Fruit fly (Drosophila melanogaster) whole organism, embryonic: Measurements from ENCODE around the gene meigo.
A peak's percentile ranks its signal among the peaks of the same experiment; 100 is the strongest.

Source experiments
- B-H1 ChIP-seq: fragments of 200-800 bp; sonication (Bioruptor generic); IDR thresholded peaks from 3 replicates; pipeline ENCODE4 v1.3.6; 2022; ENCODE audit warnings: missing biosample characterization, missing genetic modification characterization
- CG10147 ChIP-seq: fragments of 200-800 bp; sonication (Bioruptor generic); optimal IDR thresholded peaks from 2 replicates; lab custom pipeline; 2019; ENCODE audit warnings: missing biosample characterization, mild to moderate bottlenecking, missing genetic modification characterization, moderate library complexity
- CG10543 ChIP-seq: fragments of 200-800 bp; sonication (Bioruptor generic); optimal IDR thresholded peaks from 3 replicates; lab custom pipeline; 2017; ENCODE audit warnings: missing biosample characterization, mild to moderate bottlenecking, missing genetic modification characterization, moderate library complexity
- CG11560 ChIP-seq: fragments of 200-800 bp; sonication (Bioruptor generic); IDR thresholded peaks from 3 replicates; pipeline ENCODE4 v1.3.6; 2022; ENCODE audit warnings: missing biosample characterization, missing genetic modification characterization
- CG11723 ChIP-seq: fragments of 200-800 bp; sonication (Bioruptor generic); optimal IDR thresholded peaks from 2 replicates; lab custom pipeline; 2017; ENCODE audit warnings: missing biosample characterization, mild to moderate bottlenecking, missing genetic modification characterization
- CG12659 ChIP-seq: fragments of 200-800 bp; sonication (Bioruptor generic); optimal IDR thresholded peaks from 3 replicates; lab custom pipeline; 2017; ENCODE audit warnings: mild to moderate bottlenecking, missing biosample characterization, missing genetic modification reagents, missing genetic modification characterization
- CG13894 ChIP-seq: fragments of 200-800 bp; sonication (Bioruptor generic); optimal IDR thresholded peaks from 3 replicates; lab custom pipeline; 2018; ENCODE audit warnings: missing biosample characterization, mild to moderate bottlenecking, missing genetic modification characterization, moderate library complexity
- CG14441 ChIP-seq: fragments of 200-800 bp; sonication (Bioruptor generic); IDR thresholded peaks from 2 replicates; pipeline ENCODE4 v1.3.6; 2022; ENCODE audit warnings: missing biosample characterization, missing genetic modification characterization
- CG15479 ChIP-seq: fragments of 200-800 bp; sonication (Bioruptor generic); optimal IDR thresholded peaks from 3 replicates; lab custom pipeline; 2019; ENCODE audit warnings: missing biosample characterization, mild to moderate bottlenecking, missing genetic modification characterization, moderate library complexity
- CG16813 ChIP-seq: fragments of 200-800 bp; sonication (Bioruptor generic); IDR thresholded peaks from 3 replicates; pipeline ENCODE4 v1.3.6; 2022; ENCODE audit warnings: missing biosample characterization, missing genetic modification characterization; ENCODE audit not compliant: partially characterized antibody
- CG16815 ChIP-seq: fragments of 200-800 bp; sonication (Bioruptor generic); optimal IDR thresholded peaks from 3 replicates; lab custom pipeline; 2017; ENCODE audit warnings: missing biosample characterization, mild to moderate bottlenecking, missing genetic modification characterization
- CG17385 ChIP-seq: fragments of 200-800 bp; sonication (Bioruptor generic); optimal IDR thresholded peaks from 3 replicates; lab custom pipeline; 2018; ENCODE audit warnings: missing biosample characterization, mild to moderate bottlenecking, missing genetic modification characterization
- CG18262 ChIP-seq: fragments of 200-800 bp; optimal IDR thresholded peaks from 3 replicates; lab custom pipeline; 2019; ENCODE audit warnings: missing biosample characterization, mild to moderate bottlenecking, missing genetic modification characterization, moderate library complexity
- CG33213 ChIP-seq: fragments of 200-800 bp; sonication (Bioruptor generic); optimal IDR thresholded peaks from 3 replicates; lab custom pipeline; 2016; ENCODE audit warnings: missing biosample characterization, missing genetic modification characterization
- CG34422 ChIP-seq: fragments of 200-800 bp; sonication (Bioruptor generic); IDR thresholded peaks from 3 replicates; pipeline ENCODE4 v1.3.6; 2022; ENCODE audit warnings: missing biosample characterization, missing genetic modification characterization
- CG5180 ChIP-seq: fragments of 200-800 bp; sonication (Bioruptor generic); optimal IDR thresholded peaks from 3 replicates; lab custom pipeline; 2017; ENCODE audit warnings: missing biosample characterization, missing genetic modification characterization, mild to moderate bottlenecking, moderate library complexity, missing genetic modification reagents
- CG6254 ChIP-seq: fragments of 200-800 bp; sonication (Bioruptor generic); optimal IDR thresholded peaks from 3 replicates; lab custom pipeline; 2017; ENCODE audit warnings: mild to moderate bottlenecking, missing biosample characterization, missing genetic modification reagents, missing genetic modification characterization
- CG7357 ChIP-seq: fragments of 200-800 bp; sonication (Bioruptor generic); IDR thresholded peaks from 3 replicates; pipeline ENCODE4 v1.3.6; 2022; ENCODE audit warnings: missing biosample characterization, missing genetic modification characterization
- CG7372 ChIP-seq: fragments of 200-800 bp; sonication (Bioruptor generic); IDR thresholded peaks from 2 replicates; pipeline ENCODE4 v1.3.6; 2022; ENCODE audit warnings: missing biosample characterization, missing genetic modification characterization
- CG7963 ChIP-seq: fragments of 200-800 bp; sonication (Bioruptor generic); IDR thresholded peaks from 3 replicates; pipeline ENCODE4 v1.3.6; 2022; ENCODE audit warnings: missing biosample characterization, missing genetic modification characterization; ENCODE audit not compliant: partially characterized antibody
- CG8359 ChIP-seq: fragments of 200-800 bp; sonication (Bioruptor generic); optimal IDR thresholded peaks from 2 replicates; lab custom pipeline; 2017; ENCODE audit warnings: missing biosample characterization, mild to moderate bottlenecking, missing genetic modification characterization, borderline replicate concordance
- CG9727 ChIP-seq: fragments of 200-800 bp; sonication (Bioruptor generic); optimal IDR thresholded peaks from 3 replicates; lab custom pipeline; 2017; ENCODE audit warnings: missing biosample characterization, mild to moderate bottlenecking, missing genetic modification characterization
- Dll ChIP-seq: fragments of 200-800 bp; sonication (Bioruptor generic); IDR thresholded peaks from 4 replicates; pipeline ENCODE4 v1.3.6; 2022; ENCODE audit warnings: missing biosample characterization, missing genetic modification characterization; ENCODE audit not compliant: partially characterized antibody
- Fer1 ChIP-seq: fragments of 200-800 bp; sonication (Bioruptor generic); optimal IDR thresholded peaks from 2 replicates; lab custom pipeline; 2017; ENCODE audit warnings: missing biosample characterization, mild to moderate bottlenecking, missing genetic modification characterization
- Fer2 ChIP-seq: fragments of 200-800 bp; sonication (Bioruptor generic); optimal IDR thresholded peaks from 2 replicates; lab custom pipeline; 2018; ENCODE audit warnings: missing biosample characterization, mild to moderate bottlenecking, missing genetic modification characterization, moderate library complexity
- Hmr ChIP-seq: fragments of 200-800 bp; sonication (Bioruptor generic); optimal IDR thresholded peaks from 3 replicates; lab custom pipeline; 2017; ENCODE audit warnings: mild to moderate bottlenecking, missing biosample characterization, missing genetic modification reagents, missing genetic modification characterization
- Hmx ChIP-seq: fragments of 200-800 bp; sonication (Bioruptor generic); optimal IDR thresholded peaks from 2 replicates; lab custom pipeline; 2016; ENCODE audit warnings: missing biosample characterization, missing genetic modification characterization
- NC2β ChIP-seq: fragments of 200-800 bp; sonication (Bioruptor generic); optimal IDR thresholded peaks from 2 replicates; lab custom pipeline; 2016; ENCODE audit warnings: missing biosample characterization, missing genetic modification characterization
- Sox102F ChIP-seq: fragments of 200-800 bp; sonication (Bioruptor generic); optimal IDR thresholded peaks from 2 replicates; lab custom pipeline; 2018; ENCODE audit warnings: missing biosample characterization, mild to moderate bottlenecking, missing genetic modification characterization, moderate library complexity
- ab ChIP-seq: fragments of 200-800 bp; sonication (Bioruptor generic); optimal IDR thresholded peaks from 2 replicates; lab custom pipeline; 2016; ENCODE audit warnings: missing biosample characterization, missing genetic modification characterization
- btn ChIP-seq: fragments of 200-800 bp; sonication (Bioruptor generic); optimal IDR thresholded peaks from 2 replicates; lab custom pipeline; 2016; ENCODE audit warnings: missing biosample characterization, missing genetic modification characterization
- da ChIP-seq: fragments of 200-800 bp; sonication (Bioruptor generic); optimal IDR thresholded peaks from 2 replicates; lab custom pipeline; 2016; ENCODE audit warnings: missing biosample characterization, missing genetic modification characterization
- disco-r ChIP-seq: fragments of 200-800 bp; sonication (Bioruptor generic); optimal IDR thresholded peaks from 2 replicates; lab custom pipeline; 2016; ENCODE audit warnings: missing biosample characterization, missing genetic modification characterization
- dmrt99B ChIP-seq: fragments of 200-800 bp; sonication (Bioruptor generic); optimal IDR thresholded peaks from 2 replicates; lab custom pipeline; 2018; ENCODE audit warnings: missing biosample characterization, mild to moderate bottlenecking, missing genetic modification characterization, moderate library complexity
- ind ChIP-seq: fragments of 200-800 bp; sonication (Bioruptor generic); optimal IDR thresholded peaks from 3 replicates; lab custom pipeline; 2016; ENCODE audit warnings: missing biosample characterization, missing genetic modification characterization
- lab ChIP-seq: fragments of 200-800 bp; sonication (Bioruptor generic); optimal IDR thresholded peaks from 3 replicates; lab custom pipeline; 2017; ENCODE audit warnings: missing biosample characterization, missing genetic modification characterization, mild to moderate bottlenecking, moderate library complexity, missing genetic modification reagents
- odd ChIP-seq: fragments of 200-800 bp; sonication (Bioruptor generic); optimal IDR thresholded peaks from 2 replicates; lab custom pipeline; 2017; ENCODE audit warnings: missing biosample characterization, mild to moderate bottlenecking, missing genetic modification characterization
- sisA ChIP-seq: fragments of 200-800 bp; sonication (Bioruptor generic); IDR thresholded peaks from 2 replicates; pipeline ENCODE4 v1.3.6; 2022; ENCODE audit warnings: missing biosample characterization, missing genetic modification characterization
- tap ChIP-seq: fragments of 200-800 bp; optimal IDR thresholded peaks from 3 replicates; lab custom pipeline; 2019; ENCODE audit warnings: missing biosample characterization, mild to moderate bottlenecking, missing genetic modification characterization, moderate library complexity
- trem ChIP-seq: fragments of 200-800 bp; optimal IDR thresholded peaks from 3 replicates; lab custom pipeline; 2019; ENCODE audit warnings: missing biosample characterization, mild to moderate bottlenecking, missing genetic modification characterization, moderate library complexity
- tx ChIP-seq: fragments of 200-800 bp; sonication (Bioruptor generic); optimal IDR thresholded peaks from 2 replicates; lab custom pipeline; 2016; ENCODE audit warnings: missing biosample characterization, missing genetic modification characterization

meigo gene

dm6 chr3R:21111964-21112740, 25.9 kb upstream of the meigo start (continued):
- TF ChIP-seq tap (tag; lab: Kevin White, UChicago) (no peak), sisA (no peak), Hmx (GFP tag; lab: Kevin White, UChicago) (no peak), btn (peak; percentile 7), CG14441 (GFP tag; lab: Robert Waterston, UW) (peak; percentile 55; the same call in 1 of the 2 replicates), CG17385 (GFP tag; lab: Kevin White, UChicago) (peak; percentile 57), CG16813 (GFP tag; lab: Robert Waterston, UW) (no peak), CG10543 (GFP tag; lab: Kevin White, UChicago) (no peak), Fer1 (peak; percentile 37), CG13894 (tag; lab: Kevin White, UChicago) (no peak), CG11723 (GFP tag; lab: Kevin White, UChicago) (peak; percentile 23), CG9727 (GFP tag; lab: Kevin White, UChicago) (no peak), trem (no peak), ab (GFP tag; lab: Kevin White, UChicago) (no peak), CG7963 (no peak), tx (GFP tag; lab: Kevin White, UChicago) (no peak), CG12659 (peak; percentile 45), disco-r (GFP tag; lab: Kevin White, UChicago) (no peak), CG6254 (GFP tag; lab: Kevin White, UChicago) (peak; percentile 64), Sox102F (GFP tag; lab: Kevin White, UChicago) (peak; percentile 49), CG7357 (GFP tag; lab: Robert Waterston, UW) (no peak), NC2β (GFP tag; lab: Kevin White, UChicago) (no peak), CG10147 (no peak), Hmr (peak; percentile 58), odd (GFP tag; lab: Kevin White, UChicago) (peak; percentile 14), B-H1 (GFP tag; lab: Robert Waterston, UW) (no peak), dmrt99B (tag; lab: Kevin White, UChicago) (peak; percentile 68), CG18262 (tag; lab: Kevin White, UChicago) (peak; percentile 14), CG5180 (GFP tag; lab: Kevin White, UChicago) (peak; percentile 27), CG16815 (GFP tag; lab: Kevin White, UChicago) (no peak), da (GFP tag; lab: Kevin White, UChicago) (no peak), CG33213 (GFP tag; lab: Kevin White, UChicago) (no peak), CG7372 (GFP tag; lab: Robert Waterston, UW) (no peak), CG11560 (no peak), ind (peak; percentile 36), CG8359 (GFP tag; lab: Kevin White, UChicago) (no peak), Dll (GFP tag; lab: Robert Waterston, UW) (no peak), CG34422 (GFP tag; lab: Robert Waterston, UW) (0 out of 3 replicates have a peak, but pooled peaks have one; percentile 7), CG15479 (GFP tag; lab: Kevin White, UChicago) (no peak), lab (GFP tag; lab: Kevin White, UChicago) (peak; percentile 53), Fer2 (no peak)
